Fruit fly (Drosophila melanogaster) whole organism, wandering third instar larva: ENCODE measurements around the gene Klp10A.

Experiments
- Abd-B ChIP-seq: fragments of >200 bp; optimal IDR thresholded peaks from 2 replicates; lab custom pipeline; 2017; ENCODE audit warnings: missing biosample characterization, missing genetic modification characterization
- CG32264 ChIP-seq: fragments of 200-800 bp; sonication (Bioruptor generic); optimal IDR thresholded peaks from 2 replicates; lab custom pipeline; 2016; ENCODE audit warnings: missing biosample characterization, missing genetic modification characterization
- CG9705 ChIP-seq: fragments of 200-800 bp; sonication (Bioruptor generic); optimal IDR thresholded peaks from 2 replicates; lab custom pipeline; 2018; ENCODE audit warnings: missing biosample characterization, mild to moderate bottlenecking, missing genetic modification characterization
- CrebA ChIP-seq: fragments of 200-800 bp; sonication (Bioruptor generic); optimal IDR thresholded peaks from 2 replicates; lab custom pipeline; 2016; ENCODE audit warnings: missing biosample characterization, mild to moderate bottlenecking, missing genetic modification characterization, borderline replicate concordance
- Dif ChIP-seq: fragments of 200-275, 200-300 bp; sonication (Bioruptor generic); optimal IDR thresholded peaks from 2 replicates; lab custom pipeline; 2018; ENCODE audit warnings: missing biosample characterization, missing genetic modification characterization; ENCODE audit not compliant: partially characterized antibody
- GATAd ChIP-seq: sonication (Bioruptor generic); optimal IDR thresholded peaks from 2 replicates; lab custom pipeline; 2016; ENCODE audit warnings: missing biosample characterization, missing genetic modification characterization
- HLH106 ChIP-seq: fragments of 200-800 bp; optimal IDR thresholded peaks from 3 replicates; lab custom pipeline; 2019; ENCODE audit warnings: missing biosample characterization, mild to moderate bottlenecking, missing genetic modification characterization, moderate library complexity
- Hr78 ChIP-seq: fragments of >200 bp; optimal IDR thresholded peaks from 2 replicates; lab custom pipeline; 2017; ENCODE audit warnings: missing biosample characterization, missing genetic modification characterization
- Hr83 ChIP-seq: fragments of 200-300 bp; sonication (Bioruptor generic); optimal IDR thresholded peaks from 2 replicates; lab custom pipeline; 2016; ENCODE audit warnings: missing biosample characterization, mild to moderate bottlenecking, missing genetic modification characterization, moderate library complexity; ENCODE audit not compliant: poor library complexity, severe bottlenecking
- Jra ChIP-seq: sonication (Bioruptor generic); optimal IDR thresholded peaks from 2 replicates; lab custom pipeline; 2016; ENCODE audit warnings: missing biosample characterization, missing genetic modification characterization
- Myc ChIP-seq: fragments of >200 bp; optimal IDR thresholded peaks from 2 replicates; lab custom pipeline; 2017
- N ChIP-seq: fragments of >200 bp; optimal IDR thresholded peaks from 2 replicates; lab custom pipeline; 2018; ENCODE audit warnings: missing biosample characterization, missing external identifiers, missing genetic modification characterization
- Rel ChIP-seq, 2 experiments: fragments of 200-800 bp; sonication (Bioruptor generic) in 1 of 2; optimal IDR thresholded peaks; 2 replicates in 1 of 2; 3 replicates in 1 of 2; lab custom pipeline; 2016 to 2019; ENCODE audit warnings: mild to moderate bottlenecking in 2 of 2, missing biosample characterization in 2 of 2, missing genetic modification characterization in 2 of 2, moderate library complexity in 1 of 2
- Sp1 ChIP-seq: fragments of 200-800 bp; sonication (Bioruptor generic); optimal IDR thresholded peaks from 3 replicates; lab custom pipeline; 2019; ENCODE audit warnings: missing biosample characterization, mild to moderate bottlenecking, missing genetic modification characterization, moderate library complexity
- Vsx2 ChIP-seq: fragments of 200-300, 225-300 bp; sonication (Bioruptor generic); optimal IDR thresholded peaks from 2 replicates; lab custom pipeline; 2018; ENCODE audit warnings: missing biosample characterization, missing genetic modification characterization; ENCODE audit not compliant: partially characterized antibody
- br ChIP-seq: fragments of 200-800 bp; sonication (Bioruptor generic); optimal IDR thresholded peaks from 2 replicates; lab custom pipeline; 2016; ENCODE audit warnings: missing biosample characterization, missing genetic modification characterization
- brk ChIP-seq: fragments of 200-800 bp; sonication (Bioruptor generic); optimal IDR thresholded peaks from 2 replicates; lab custom pipeline; 2016; ENCODE audit warnings: missing biosample characterization, mild to moderate bottlenecking, missing genetic modification characterization
- dl ChIP-seq, 2 experiments: fragments of 175-275, 200-275 bp in 1 of 2; fragments of 200-275 bp in 1 of 2; sonication (Bioruptor generic); optimal IDR thresholded peaks; lab custom pipeline; 2018; ENCODE audit warnings: mild to moderate bottlenecking in 2 of 2, missing biosample characterization in 2 of 2, missing genetic modification characterization in 2 of 2, moderate library complexity in 2 of 2; ENCODE audit not compliant: partially characterized antibody in 2 of 2, insufficient read depth in 1 of 2
- dmrt93B ChIP-seq: fragments of 200-800 bp; sonication (Bioruptor generic); optimal IDR thresholded peaks from 2 replicates; lab custom pipeline; 2018; ENCODE audit warnings: missing biosample characterization, mild to moderate bottlenecking, missing genetic modification characterization
- dsf ChIP-seq: sonication (Bioruptor generic); optimal IDR thresholded peaks from 2 replicates; lab custom pipeline; 2016; ENCODE audit warnings: missing biosample characterization, missing genetic modification characterization, borderline replicate concordance
- ey ChIP-seq: fragments of 200-800 bp; sonication (Bioruptor generic); optimal IDR thresholded peaks from 2 replicates; lab custom pipeline; 2016; ENCODE audit warnings: missing biosample characterization, missing genetic modification characterization
- foxo ChIP-seq, 2 experiments: fragments of 200-800 bp; sonication (Bioruptor generic); optimal IDR thresholded peaks; 2 replicates in 1 of 2; 3 replicates in 1 of 2; lab custom pipeline; 2016 to 2017; ENCODE audit warnings: missing biosample characterization in 2 of 2, missing genetic modification characterization in 2 of 2
- fru ChIP-seq: fragments of 200-800 bp; sonication (Bioruptor generic); optimal IDR thresholded peaks from 3 replicates; lab custom pipeline; 2016; ENCODE audit warnings: missing biosample characterization, mild to moderate bottlenecking, missing genetic modification characterization
- h ChIP-seq: fragments of 200-800 bp; sonication (Bioruptor generic); optimal IDR thresholded peaks from 3 replicates; lab custom pipeline; 2016; ENCODE audit warnings: missing biosample characterization, mild to moderate bottlenecking, missing genetic modification characterization
- jim ChIP-seq: fragments of 175-275, 200-325 bp; sonication (Bioruptor generic); optimal IDR thresholded peaks from 2 replicates; lab custom pipeline; 2016; ENCODE audit warnings: missing biosample characterization, mild to moderate bottlenecking, missing genetic modification characterization
- lola ChIP-seq: fragments of >200 bp; optimal IDR thresholded peaks from 2 replicates; lab custom pipeline; 2017; ENCODE audit warnings: missing biosample characterization, missing genetic modification characterization
- pan ChIP-seq: fragments of >200 bp; optimal IDR thresholded peaks from 2 replicates; lab custom pipeline; 2017
- psq ChIP-seq: fragments of 200-800 bp; sonication (Bioruptor generic); optimal IDR thresholded peaks from 3 replicates; lab custom pipeline; 2017; ENCODE audit warnings: missing biosample characterization, mild to moderate bottlenecking, missing genetic modification characterization, moderate library complexity
- rgr ChIP-seq: fragments of 200-800 bp; sonication (Bioruptor generic); optimal IDR thresholded peaks from 3 replicates; lab custom pipeline; 2016; ENCODE audit warnings: missing biosample characterization, mild to moderate bottlenecking, missing genetic modification characterization
- sage ChIP-seq: fragments of 200-800 bp; sonication (Bioruptor generic); optimal IDR thresholded peaks from 2 replicates; lab custom pipeline; 2016; ENCODE audit warnings: missing biosample characterization, mild to moderate bottlenecking, missing genetic modification characterization
- sv ChIP-seq: fragments of 200-800 bp; sonication (Bioruptor generic); optimal IDR thresholded peaks from 3 replicates; lab custom pipeline; 2016; ENCODE audit warnings: missing biosample characterization, missing genetic modification characterization
- woc ChIP-seq: sonication (Bioruptor generic); optimal IDR thresholded peaks from 2 replicates; lab custom pipeline; 2016; ENCODE audit warnings: missing biosample characterization, mild to moderate bottlenecking, missing genetic modification characterization

Klp10A gene

DNA sequence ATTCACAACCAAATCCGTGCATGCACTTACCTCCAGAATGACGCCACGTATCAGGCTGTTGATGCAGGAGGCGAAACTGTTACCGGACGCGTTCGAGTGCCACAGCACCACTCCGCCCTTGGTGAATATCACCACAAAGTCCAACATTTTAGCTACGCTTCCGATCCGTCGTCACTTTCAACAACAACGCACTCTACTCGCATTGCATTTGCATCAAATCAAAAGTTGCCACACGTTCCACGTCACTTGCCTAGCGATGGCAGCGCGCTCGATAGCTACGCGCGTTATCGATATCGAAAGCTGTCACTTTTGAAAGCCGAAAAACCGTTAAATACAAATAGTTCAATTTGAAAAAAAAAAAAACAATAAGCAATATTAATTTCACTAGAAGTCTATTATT, 8.1 kb downstream of the Klp10A start, which contains the start of gene SrpRalpha:
Gene SrpRalpha, minus strand, starts transcription at position 260 of the 400 bp plus-strand sequence.
- TF ChIP-seq fru (no peak), dsf (GFP tag; lab: Kevin White, UChicago) (no peak), lola (GFP tag; lab: Kevin White, UChicago) (no peak), ey (GFP tag; lab: Kevin White, UChicago) (no peak), Vsx2 (GFP tag; lab: Kevin White, UChicago) (no peak), brk (GFP tag; lab: Kevin White, UChicago) (no peak), rgr (GFP tag; lab: Kevin White, UChicago) (peak; percentile 37), woc (GFP tag; lab: Kevin White, UChicago) (no peak), dmrt93B (GFP tag; lab: Kevin White, UChicago) (no peak), Dif (GFP tag; lab: Kevin White, UChicago) (no peak), Hr83 (GFP tag; lab: Kevin White, UChicago) (no peak), pan (lab: Kevin White, UChicago) (no peak), HLH106 (no peak), h (peak; percentile 0), Sp1 (GFP tag; lab: Kevin White, UChicago) (no peak), sage (GFP tag; lab: Kevin White, UChicago) (no peak), br (GFP tag; lab: Kevin White, UChicago) (no peak), Rel (GFP tag; optimal IDR thresholded peaks at IDR 0.05; lab: Kevin White, UChicago) (no peak), Rel (tag; optimal IDR thresholded peaks at IDR 0.05; lab: Kevin White, UChicago) (no peak)

dm6 chrX:11124749-11125508, 12.0 kb downstream of the Klp10A start, which contains the start of gene Rpt3:
Rpt3 (plus strand) TSS chrX:11125101.
- no peak for TF ChIP-seq Abd-B (GFP tag; lab: Kevin White, UChicago)
- TF ChIP-seq foxo (GFP tag; optimal IDR thresholded peaks at IDR 0.05; lab: Kevin White, UChicago), result peak in 1 of 2 experiments; percentile 24
- TF ChIP-seq Jra (GFP tag; lab: Kevin White, UChicago), result no peak
- TF ChIP-seq h, result no peak
- TF ChIP-seq GATAd, result no peak
- no peak for TF ChIP-seq sv (GFP tag; lab: Kevin White, UChicago)

dm6 chrX:11124126-11124748, 12.7 kb downstream of the Klp10A start, which contains the start of gene CG11122:
CG11122 (minus strand) TSS chrX:11124726.
- no peak for TF ChIP-seq Dif (GFP tag; lab: Kevin White, UChicago)
- TF ChIP-seq jim (GFP tag; lab: Kevin White, UChicago), result peak; percentile 24
- TF ChIP-seq lola (GFP tag; lab: Kevin White, UChicago), result no peak
- no peak for TF ChIP-seq fru
- no peak for TF ChIP-seq Hr83 (GFP tag; lab: Kevin White, UChicago)
- no peak for TF ChIP-seq Vsx2 (GFP tag; lab: Kevin White, UChicago)
- TF ChIP-seq Hr78 (GFP tag; lab: Kevin White, UChicago), result no peak
- no peak for TF ChIP-seq rgr (GFP tag; lab: Kevin White, UChicago)
- no peak for TF ChIP-seq Jra (GFP tag; lab: Kevin White, UChicago)
- no peak for TF ChIP-seq CrebA (GFP tag; lab: Kevin White, UChicago)
- no peak for TF ChIP-seq dl (GFP tag; optimal IDR thresholded peaks at IDR 0.05; lab: Kevin White, UChicago; ENCODE audit: insufficient read depth in 1 of 2, partially characterized antibody in 2 of 2)
- TF ChIP-seq HLH106, result no peak
- no peak for TF ChIP-seq Rel (GFP tag; optimal IDR thresholded peaks at IDR 0.05; lab: Kevin White, UChicago)
- TF ChIP-seq Rel (tag; optimal IDR thresholded peaks at IDR 0.05; lab: Kevin White, UChicago), result peak; percentile 6

- TF ChIP-seq Rel (GFP tag; optimal IDR thresholded peaks at IDR 0.05; lab: Kevin White, UChicago) (no peak), Rel (tag; optimal IDR thresholded peaks at IDR 0.05; lab: Kevin White, UChicago) (no peak), br (GFP tag; lab: Kevin White, UChicago) (no peak), CrebA (GFP tag; lab: Kevin White, UChicago) (no peak), Vsx2 (GFP tag; lab: Kevin White, UChicago) (no peak), Hr83 (GFP tag; lab: Kevin White, UChicago) (no peak), dl (GFP tag; optimal IDR thresholded peaks at IDR 0.05; lab: Kevin White, UChicago; ENCODE audit: insufficient read depth in 1 of 2, partially characterized antibody in 2 of 2) (no peak), CG32264 (GFP tag; lab: Kevin White, UChicago) (no peak), psq (GFP tag; lab: Kevin White, UChicago) (no peak), Dif (GFP tag; lab: Kevin White, UChicago) (no peak), brk (GFP tag; lab: Kevin White, UChicago) (no peak), h (no peak), HLH106 (no peak), CG9705 (GFP tag; lab: Kevin White, UChicago) (no peak), N (GFP tag; lab: Kevin White, UChicago) (no peak), Myc (lab: Kevin White, UChicago) (no peak), sage (GFP tag; lab: Kevin White, UChicago) (no peak), woc (GFP tag; lab: Kevin White, UChicago) (no peak)
Measured at dm6 chrX:11123561-11123960, 13.4 kb downstream of the Klp10A start.
